Fruit fly (Drosophila melanogaster) whole organism, embryonic: Measurements from ENCODE around the gene holn1.

Source experiments
- CG10147 ChIP-seq: fragments of 200-800 bp; sonication (Bioruptor generic); optimal IDR thresholded peaks from 2 replicates; lab custom pipeline; 2019; ENCODE audit warnings: missing biosample characterization, mild to moderate bottlenecking, missing genetic modification characterization, moderate library complexity
- CG16779 ChIP-seq: fragments of 200-800 bp; sonication (Bioruptor generic); IDR thresholded peaks from 2 replicates; pipeline ENCODE4 v1.3.6; 2022; ENCODE audit warnings: missing biosample characterization, missing genetic modification characterization
- CG4854 ChIP-seq: fragments of 200-800 bp; sonication (Bioruptor generic); optimal IDR thresholded peaks from 2 replicates; lab custom pipeline; 2016; ENCODE audit warnings: missing biosample characterization, missing genetic modification characterization, inconsistent platforms
- NC2β ChIP-seq: fragments of 200-800 bp; sonication (Bioruptor generic); optimal IDR thresholded peaks from 2 replicates; lab custom pipeline; 2016; ENCODE audit warnings: missing biosample characterization, missing genetic modification characterization
- Side ChIP-seq: fragments of 200-800 bp; sonication (Bioruptor generic); optimal IDR thresholded peaks from 2 replicates; lab custom pipeline; 2016; ENCODE audit warnings: missing biosample characterization, missing genetic modification characterization
- ato ChIP-seq: fragments of 200-800 bp; sonication (Bioruptor generic); IDR thresholded peaks from 2 replicates; pipeline ENCODE4 v1.3.6; 2022; ENCODE audit warnings: missing biosample characterization, missing genetic modification characterization; ENCODE audit not compliant: partially characterized antibody
- lmd ChIP-seq: fragments of 200-800 bp; sonication (Bioruptor generic); IDR thresholded peaks from 2 replicates; pipeline ENCODE4 v1.3.6; 2022; ENCODE audit warnings: missing biosample characterization, missing genetic modification characterization
- schlank ChIP-seq: fragments of 200-800 bp; sonication (Bioruptor generic); optimal IDR thresholded peaks from 2 replicates; lab custom pipeline; 2018; ENCODE audit warnings: missing biosample characterization, mild to moderate bottlenecking, missing genetic modification characterization

dm6 chr2L:10442048-10442790 lies 6.4 kb downstream of the holn1 start, which contains the start of gene loh:
- no peak for TF ChIP-seq CG4854
- TF ChIP-seq Side (GFP tag; lab: Kevin White, UChicago): no peak
- TF ChIP-seq ato (GFP tag; lab: Robert Waterston, UW): no peak
- TF ChIP-seq lmd (GFP tag; lab: Robert Waterston, UW): no peak
- TF ChIP-seq schlank: no peak
- TF ChIP-seq NC2β (GFP tag; lab: Kevin White, UChicago): no peak
- TF ChIP-seq CG10147 (GFP tag; lab: Kevin White, UChicago): peak; percentile 47
- no peak for TF ChIP-seq CG16779
